Fruit fly (Drosophila melanogaster) whole organism, embryonic: ENCODE results near the gene CG7568.

Experiments
- Antp ChIP-seq: fragments of 200-800 bp; sonication (Bioruptor generic); optimal IDR thresholded peaks from 3 replicates; lab custom pipeline; 2016; ENCODE audit warnings: missing biosample characterization, missing genetic modification characterization
- BEAF-32 ChIP-seq: fragments of 200-800 bp; sonication (Bioruptor generic); optimal IDR thresholded peaks from 3 replicates; lab custom pipeline; 2017; ENCODE audit warnings: missing biosample characterization, missing genetic modification characterization, mild to moderate bottlenecking, moderate library complexity, missing genetic modification reagents
- Bteb2 ChIP-seq: fragments of 200-800 bp; sonication (Bioruptor generic); optimal IDR thresholded peaks from 2 replicates; lab custom pipeline; 2016; ENCODE audit warnings: missing biosample characterization, missing genetic modification characterization
- C15 ChIP-seq: fragments of 200-800 bp; sonication (Bioruptor generic); IDR thresholded peaks from 3 replicates; pipeline ENCODE4 v1.3.6; 2022; ENCODE audit warnings: missing biosample characterization, missing genetic modification characterization
- CG10431 ChIP-seq: fragments of 200-800 bp; sonication (Bioruptor generic); optimal IDR thresholded peaks from 3 replicates; lab custom pipeline; 2018; ENCODE audit warnings: missing biosample characterization, mild to moderate bottlenecking, missing genetic modification characterization
- CG10543 ChIP-seq: fragments of 200-800 bp; sonication (Bioruptor generic); optimal IDR thresholded peaks from 3 replicates; lab custom pipeline; 2017; ENCODE audit warnings: missing biosample characterization, mild to moderate bottlenecking, missing genetic modification characterization, moderate library complexity
- CG10565 ChIP-seq: fragments of 200-800 bp; sonication (Bioruptor generic); optimal IDR thresholded peaks from 3 replicates; lab custom pipeline; 2016; ENCODE audit warnings: missing biosample characterization, mild to moderate bottlenecking, missing genetic modification characterization
- CG11696 ChIP-seq: fragments of 200-800 bp; sonication (Bioruptor generic); IDR thresholded peaks from 2 replicates; pipeline ENCODE4 v1.3.6; 2022; ENCODE audit warnings: missing biosample characterization, missing genetic modification characterization
- CG12659 ChIP-seq: fragments of 200-800 bp; sonication (Bioruptor generic); optimal IDR thresholded peaks from 3 replicates; lab custom pipeline; 2017; ENCODE audit warnings: mild to moderate bottlenecking, missing biosample characterization, missing genetic modification reagents, missing genetic modification characterization
- CG17568 ChIP-seq: fragments of 200-800 bp; sonication (Bioruptor generic); optimal IDR thresholded peaks from 2 replicates; lab custom pipeline; 2018; ENCODE audit warnings: missing biosample characterization, mild to moderate bottlenecking, missing genetic modification characterization, moderate library complexity
- CG17912 ChIP-seq: fragments of 200-800 bp; sonication (Bioruptor generic); optimal IDR thresholded peaks from 2 replicates; lab custom pipeline; 2018; ENCODE audit warnings: missing biosample characterization, mild to moderate bottlenecking, missing genetic modification characterization
- CG2875 ChIP-seq: fragments of 200-800 bp; sonication (Bioruptor generic); optimal IDR thresholded peaks from 2 replicates; lab custom pipeline; 2017; ENCODE audit warnings: missing biosample characterization, mild to moderate bottlenecking, missing genetic modification characterization, missing genetic modification reagents
- CG6813 ChIP-seq: fragments of 200-800 bp; sonication (Bioruptor generic); optimal IDR thresholded peaks from 2 replicates; lab custom pipeline; 2017; ENCODE audit warnings: missing biosample characterization, missing genetic modification characterization, mild to moderate bottlenecking, moderate library complexity, missing genetic modification reagents
- CG7839 ChIP-seq: fragments of 200-800 bp; sonication (Bioruptor generic); optimal IDR thresholded peaks from 3 replicates; lab custom pipeline; 2018; ENCODE audit warnings: missing biosample characterization, mild to moderate bottlenecking, missing genetic modification characterization, moderate library complexity
- CG9932 ChIP-seq: fragments of 200-800 bp; sonication (Bioruptor generic); IDR thresholded peaks from 2 replicates; pipeline ENCODE4 v1.3.6; 2022; ENCODE audit warnings: missing biosample characterization, missing genetic modification characterization
- Drgx ChIP-seq: fragments of 200-800 bp; sonication (Bioruptor generic); IDR thresholded peaks from 2 replicates; pipeline ENCODE4 v1.3.6; 2022; ENCODE audit warnings: missing biosample characterization, missing genetic modification characterization
- Ets65A ChIP-seq: fragments of 200-800 bp; sonication (Bioruptor generic); peaks from one replicate; lab custom pipeline; 2016; ENCODE audit warnings: missing biosample characterization, missing genetic modification characterization
- Ets97D ChIP-seq: fragments of 200-800 bp; sonication (Bioruptor generic); optimal IDR thresholded peaks from 3 replicates; lab custom pipeline; 2016; ENCODE audit warnings: missing biosample characterization, missing genetic modification characterization
- HLH54F ChIP-seq: fragments of 200-800 bp; sonication (Bioruptor generic); optimal IDR thresholded peaks from 3 replicates; lab custom pipeline; 2016; ENCODE audit warnings: missing biosample characterization, missing genetic modification characterization
- HmgZ ChIP-seq: fragments of 200-800 bp; sonication (Bioruptor generic); optimal IDR thresholded peaks from 2 replicates; lab custom pipeline; 2018; ENCODE audit warnings: missing biosample characterization, mild to moderate bottlenecking, missing genetic modification characterization
- MESR4 ChIP-seq: fragments of 200-800 bp; sonication (Bioruptor generic); optimal IDR thresholded peaks from 2 replicates; lab custom pipeline; 2018; ENCODE audit warnings: missing biosample characterization, mild to moderate bottlenecking, missing genetic modification characterization, moderate library complexity
- Sry-β ChIP-seq: fragments of 200-800 bp; sonication (Bioruptor generic); optimal IDR thresholded peaks from 2 replicates; lab custom pipeline; 2018; ENCODE audit warnings: missing biosample characterization, mild to moderate bottlenecking, missing genetic modification characterization, moderate library complexity
- ato ChIP-seq: fragments of 200-800 bp; sonication (Bioruptor generic); IDR thresholded peaks from 2 replicates; pipeline ENCODE4 v1.3.6; 2022; ENCODE audit warnings: missing biosample characterization, missing genetic modification characterization; ENCODE audit not compliant: partially characterized antibody
- az2 ChIP-seq: fragments of 200-800 bp; sonication (Bioruptor generic); optimal IDR thresholded peaks from 3 replicates; lab custom pipeline; 2016; ENCODE audit warnings: missing biosample characterization, missing genetic modification characterization
- chm ChIP-seq: fragments of 200-800 bp; sonication (Bioruptor generic); IDR thresholded peaks from 2 replicates; pipeline ENCODE4 v1.3.6; 2022; ENCODE audit warnings: missing biosample characterization, missing genetic modification characterization
- croc ChIP-seq: fragments of 200-800 bp; sonication (Bioruptor generic); conservative IDR thresholded peaks from 3 replicates; pipeline ENCODE4 v1.3.6; 2022; ENCODE audit warnings: missing biosample characterization, missing genetic modification characterization
- crol ChIP-seq: fragments of 200-800 bp; sonication (Bioruptor generic); IDR thresholded peaks from 2 replicates; pipeline ENCODE4 v1.3.6; 2022; ENCODE audit warnings: missing biosample characterization, missing genetic modification characterization
- dm ChIP-seq: fragments of 200-800 bp; sonication (Bioruptor generic); optimal IDR thresholded peaks from 3 replicates; lab custom pipeline; 2016; ENCODE audit warnings: missing biosample characterization, missing genetic modification characterization
- fd102C ChIP-seq: fragments of 200-800 bp; sonication (Bioruptor generic); optimal IDR thresholded peaks from 2 replicates; lab custom pipeline; 2018; ENCODE audit warnings: missing biosample characterization, mild to moderate bottlenecking, missing genetic modification characterization, moderate library complexity
- fd96Cb ChIP-seq: fragments of 200-800 bp; sonication (Bioruptor generic); optimal IDR thresholded peaks from 2 replicates; lab custom pipeline; 2018; ENCODE audit warnings: missing biosample characterization, mild to moderate bottlenecking, missing genetic modification characterization, moderate library complexity
- fu2 ChIP-seq: fragments of 200-800 bp; sonication (Bioruptor generic); optimal IDR thresholded peaks from 2 replicates; lab custom pipeline; 2016; ENCODE audit warnings: missing biosample characterization, missing genetic modification characterization
- gt ChIP-seq: fragments of 200-800 bp; sonication (Bioruptor generic); IDR thresholded peaks from 2 replicates; pipeline ENCODE4 v1.3.6; 2022; ENCODE audit warnings: missing biosample characterization, missing genetic modification characterization
- her ChIP-seq: fragments of 200-800 bp; sonication (Bioruptor generic); optimal IDR thresholded peaks from 2 replicates; lab custom pipeline; 2016; ENCODE audit warnings: missing biosample characterization, missing genetic modification characterization
- insv ChIP-seq, 2 experiments: fragments of 200-800 bp; sonication (Bioruptor generic); optimal IDR thresholded peaks; 3 replicates each; lab custom pipeline; 2016 to 2018; ENCODE audit warnings: missing biosample characterization in 2 of 2, missing genetic modification characterization in 2 of 2
- jing ChIP-seq: fragments of 200-800 bp; sonication (Bioruptor generic); optimal IDR thresholded peaks from 2 replicates; lab custom pipeline; 2018; ENCODE audit warnings: missing biosample characterization, mild to moderate bottlenecking, missing genetic modification characterization
- jumu ChIP-seq: fragments of 200-800 bp; sonication (Bioruptor generic); optimal IDR thresholded peaks from 3 replicates; lab custom pipeline; 2016; ENCODE audit warnings: missing biosample characterization, missing genetic modification characterization
- lmd ChIP-seq: fragments of 200-800 bp; sonication (Bioruptor generic); IDR thresholded peaks from 2 replicates; pipeline ENCODE4 v1.3.6; 2022; ENCODE audit warnings: missing biosample characterization, missing genetic modification characterization
- nom ChIP-seq: fragments of 200-800 bp; sonication (Bioruptor generic); optimal IDR thresholded peaks from 2 replicates; lab custom pipeline; 2017; ENCODE audit warnings: missing biosample characterization, missing genetic modification characterization, mild to moderate bottlenecking, moderate library complexity, missing genetic modification reagents
- run ChIP-seq: fragments of 200-800 bp; sonication (Bioruptor generic); optimal IDR thresholded peaks from 3 replicates; lab custom pipeline; 2018; ENCODE audit warnings: missing biosample characterization, mild to moderate bottlenecking, missing genetic modification characterization
- sr ChIP-seq: fragments of 200-800 bp; sonication (Bioruptor generic); IDR thresholded peaks from 3 replicates; pipeline ENCODE4 v1.3.6; 2022; ENCODE audit warnings: missing biosample characterization, missing genetic modification characterization
- ssp ChIP-seq: fragments of 200-800 bp; sonication (Bioruptor generic); IDR thresholded peaks from 2 replicates; pipeline ENCODE4 v1.3.6; 2022; ENCODE audit warnings: missing biosample characterization, missing genetic modification characterization
- tin ChIP-seq: fragments of 200-800 bp; sonication (Bioruptor generic); optimal IDR thresholded peaks from 3 replicates; lab custom pipeline; 2016; ENCODE audit warnings: missing biosample characterization, missing genetic modification characterization
- wek ChIP-seq: fragments of 200-800 bp; sonication (Bioruptor generic); optimal IDR thresholded peaks from 3 replicates; lab custom pipeline; 2018; ENCODE audit warnings: missing biosample characterization, mild to moderate bottlenecking, missing genetic modification characterization, moderate library complexity
- wor ChIP-seq: fragments of 200-800 bp; sonication (Bioruptor generic); IDR thresholded peaks from 2 replicates; pipeline ENCODE4 v1.3.6; 2022; ENCODE audit warnings: missing biosample characterization, missing genetic modification characterization

The CG7568 gene

dm6 chr3R:29570239-29570814 lies 30.3 kb downstream of the CG7568 start:
- TF ChIP-seq gt (GFP tag; lab: Robert Waterston, UW) (0 out of 2 replicates have a peak, but pooled peaks have one; percentile 6), insv (GFP tag; optimal IDR thresholded peaks at IDR 0.05; lab: Kevin White, UChicago) (no peak), ssp (no peak), jumu (GFP tag; lab: Kevin White, UChicago) (no peak), croc (GFP tag; lab: Robert Waterston, UW) (no peak), C15 (GFP tag; lab: Robert Waterston, UW) (no peak), her (GFP tag; lab: Kevin White, UChicago) (no peak), CG11696 (no peak), lmd (GFP tag; lab: Robert Waterston, UW) (no peak), BEAF-32 (GFP tag; lab: Kevin White, UChicago) (no peak), Sry-β (GFP tag; lab: Kevin White, UChicago) (no peak), wek (no peak), sr (GFP tag; lab: Robert Waterston, UW) (no peak), HLH54F (GFP tag; lab: Kevin White, UChicago) (no peak), CG10565 (GFP tag; lab: Kevin White, UChicago) (no peak), CG2875 (GFP tag; lab: Kevin White, UChicago) (no peak), fd102C (GFP tag; lab: Kevin White, UChicago) (no peak), az2 (GFP tag; lab: Kevin White, UChicago) (no peak), CG17568 (GFP tag; lab: Kevin White, UChicago) (no peak), jing (GFP tag; lab: Kevin White, UChicago) (no peak), Bteb2 (GFP tag; lab: Kevin White, UChicago) (no peak), fu2 (GFP tag; lab: Kevin White, UChicago) (no peak), CG10431 (GFP tag; lab: Kevin White, UChicago) (no peak), CG6813 (no peak), CG17912 (GFP tag; lab: Kevin White, UChicago) (no peak), Ets65A (peak; percentile 37), tin (no peak), CG12659 (GFP tag; lab: Kevin White, UChicago) (no peak), fd96Cb (tag; lab: Kevin White, UChicago) (no peak), dm (GFP tag; lab: Kevin White, UChicago) (no peak), Drgx (GFP tag; lab: Robert Waterston, UW) (0 out of 2 replicates have a peak, but pooled peaks have one; percentile 44), MESR4 (GFP tag; lab: Kevin White, UChicago) (no peak), Ets97D (GFP tag; lab: Kevin White, UChicago) (no peak), Antp (GFP tag; lab: Kevin White, UChicago) (no peak), ato (GFP tag; lab: Robert Waterston, UW) (no peak), run (no peak), HmgZ (tag; lab: Kevin White, UChicago) (no peak), chm (GFP tag; lab: Robert Waterston, UW) (no peak), nom (GFP tag; lab: Kevin White, UChicago) (peak; percentile 30), CG7839 (no peak), CG10543 (GFP tag; lab: Kevin White, UChicago) (no peak), CG9932 (GFP tag; lab: Robert Waterston, UW) (no peak), crol (GFP tag; lab: Robert Waterston, UW) (peak; percentile 60), wor (no peak)
